Fruit fly (Drosophila melanogaster): ENCODE measurements around the gene CG8891.
A peak's percentile ranks its signal among the peaks of the same experiment; 100 is the strongest.

CG8891 gene

dm6 chr2L:4979138-4979537, at the start of gene CG8891:
TSS of gene CG8891 (minus strand) at chr2L:4979379.
- no peak for TF ChIP-seq Hr78 (GFP tag; optimal IDR thresholded peaks at IDR 0.05)
- TF ChIP-seq HLH106 (tag; optimal IDR thresholded peaks at IDR 0.05): no peak
- no peak for TF ChIP-seq Myc (optimal IDR thresholded peaks at IDR 0.05)
- TF ChIP-seq CG32264 (GFP tag; optimal IDR thresholded peaks at IDR 0.05): no peak
- TF ChIP-seq fru (GFP tag; optimal IDR thresholded peaks at IDR 0.05): no peak
- TF ChIP-seq h (GFP tag; optimal IDR thresholded peaks at IDR 0.05): no peak
- no peak for TF ChIP-seq sv (GFP tag; optimal IDR thresholded peaks at IDR 0.05)
- TF ChIP-seq psq (GFP tag; optimal IDR thresholded peaks at IDR 0.05): no peak
- no peak for TF ChIP-seq brk (GFP tag; optimal IDR thresholded peaks at IDR 0.05)
- no peak for TF ChIP-seq rgr (GFP tag; optimal IDR thresholded peaks at IDR 0.05)
- no peak for TF ChIP-seq dl (GFP tag; optimal IDR thresholded peaks at IDR 0.05; ENCODE audit: insufficient read depth in 1 of 2, partially characterized antibody in 2 of 2)
- no peak for TF ChIP-seq br (GFP tag; optimal IDR thresholded peaks at IDR 0.05)
- no peak for TF ChIP-seq N (GFP tag; optimal IDR thresholded peaks at IDR 0.05)
- TF ChIP-seq dsf (GFP tag; optimal IDR thresholded peaks at IDR 0.05; ENCODE audit: borderline replicate concordance): no peak
- TF ChIP-seq Dif (GFP tag; optimal IDR thresholded peaks at IDR 0.05; ENCODE audit: partially characterized antibody): no peak
- TF ChIP-seq woc (GFP tag; optimal IDR thresholded peaks at IDR 0.05): no peak
- no peak for TF ChIP-seq Hnf4 (GFP tag; optimal IDR thresholded peaks at IDR 0.05)
- no peak for TF ChIP-seq lola (GFP tag; optimal IDR thresholded peaks at IDR 0.05)
- TF ChIP-seq GATAd (GFP tag; optimal IDR thresholded peaks at IDR 0.05): no peak

dm6 chr2L:5028091-5028490, 48.9 kb upstream of the CG8891 start, which contains the start of gene vkg:
TSS of gene vkg (minus strand) at chr2L:5028191.
- TF ChIP-seq ey (GFP tag; optimal IDR thresholded peaks at IDR 0.05): no peak
- no peak for TF ChIP-seq Dif (GFP tag; optimal IDR thresholded peaks at IDR 0.05; ENCODE audit: partially characterized antibody)
- TF ChIP-seq Jra (GFP tag; optimal IDR thresholded peaks at IDR 0.05): no peak
- TF ChIP-seq dmrt93B (GFP tag; optimal IDR thresholded peaks at IDR 0.05): no peak
- TF ChIP-seq brk (GFP tag; optimal IDR thresholded peaks at IDR 0.05): no peak
- no peak for TF ChIP-seq woc (GFP tag; optimal IDR thresholded peaks at IDR 0.05)
- no peak for TF ChIP-seq HLH106 (tag; optimal IDR thresholded peaks at IDR 0.05)
- TF ChIP-seq rgr (GFP tag; optimal IDR thresholded peaks at IDR 0.05): no peak
- TF ChIP-seq pan (optimal IDR thresholded peaks at IDR 0.05): no peak
- TF ChIP-seq Hnf4 (GFP tag; optimal IDR thresholded peaks at IDR 0.05): no peak
- TF ChIP-seq Vsx2 (GFP tag; optimal IDR thresholded peaks at IDR 0.05; ENCODE audit: partially characterized antibody): no peak
- TF ChIP-seq CG9705 (GFP tag; optimal IDR thresholded peaks at IDR 0.05): no peak
- TF ChIP-seq Hr78 (GFP tag; optimal IDR thresholded peaks at IDR 0.05): no peak
- TF ChIP-seq Mio (GFP tag; optimal IDR thresholded peaks at IDR 0.05): no peak
- no peak for TF ChIP-seq GATAd (GFP tag; optimal IDR thresholded peaks at IDR 0.05)

DNA sequence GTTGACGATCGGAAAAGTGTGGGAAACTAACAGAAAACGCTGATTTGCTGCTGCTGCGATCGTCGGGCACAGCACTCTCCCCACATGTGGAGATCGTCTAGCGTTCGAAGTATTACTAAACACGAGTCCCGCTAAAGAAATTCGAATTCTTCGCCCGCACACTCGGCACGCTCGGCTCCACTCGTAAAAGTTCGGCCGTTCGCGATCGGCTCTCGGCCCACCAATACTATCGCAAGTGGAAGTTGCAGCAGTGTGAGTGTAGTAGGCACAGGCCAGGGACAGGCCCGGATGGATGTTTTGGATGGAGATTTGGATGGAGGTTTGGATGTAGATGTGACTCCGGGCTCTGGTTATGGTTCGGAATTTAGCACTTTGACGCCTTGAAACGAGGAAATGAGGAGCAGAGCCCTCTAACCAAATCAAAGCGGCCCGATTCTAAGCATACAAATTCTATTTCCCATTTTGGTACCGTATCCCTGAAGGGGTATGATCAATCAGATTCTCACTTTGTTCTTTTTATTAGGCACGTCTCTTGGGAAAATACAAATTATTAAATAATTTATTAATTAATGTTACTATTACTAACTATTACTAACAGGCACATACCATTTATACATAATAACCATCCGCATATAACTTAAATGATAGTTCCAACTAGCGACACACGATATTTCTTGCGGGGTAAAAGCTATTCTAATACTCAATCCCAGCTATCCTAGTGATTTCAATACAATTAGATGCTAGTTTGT, 48.3 kb upstream of the CG8891 start:
- no peak for TF ChIP-seq Rel (GFP tag; optimal IDR thresholded peaks at IDR 0.05)
- TF ChIP-seq Rel (tag; optimal IDR thresholded peaks at IDR 0.05): peak; percentile 10
- TF ChIP-seq br (GFP tag; optimal IDR thresholded peaks at IDR 0.05): no peak

DNA sequence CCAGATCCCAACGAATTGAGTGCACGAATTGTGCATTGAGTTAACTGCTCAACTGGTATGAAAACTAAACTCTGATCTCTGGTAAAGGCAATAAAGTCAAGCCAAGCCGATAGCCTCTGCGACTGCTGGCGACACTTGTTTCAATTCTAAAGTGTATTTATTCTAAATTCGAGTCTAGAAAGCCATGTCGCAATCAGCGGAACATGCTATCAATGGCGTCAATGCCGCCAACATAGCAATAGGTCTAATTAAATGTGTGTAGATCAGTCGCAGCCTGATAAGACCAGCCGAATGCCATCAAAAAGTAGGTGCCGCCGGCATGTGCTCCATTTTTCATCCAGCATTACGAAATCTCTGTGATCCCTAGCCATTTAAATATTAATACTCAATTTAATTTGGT, 46.4 kb upstream of the CG8891 start:
- TF ChIP-seq Rel (GFP tag; optimal IDR thresholded peaks at IDR 0.05) (no peak), Rel (tag; optimal IDR thresholded peaks at IDR 0.05) (no peak), CrebA (GFP tag; optimal IDR thresholded peaks at IDR 0.05; ENCODE audit: borderline replicate concordance) (no peak), Dif (GFP tag; optimal IDR thresholded peaks at IDR 0.05; ENCODE audit: partially characterized antibody) (no peak), usp (GFP tag; optimal IDR thresholded peaks at IDR 0.05) (no peak), psq (GFP tag; optimal IDR thresholded peaks at IDR 0.05) (no peak), Hr78 (GFP tag; optimal IDR thresholded peaks at IDR 0.05) (no peak), Abd-B (GFP tag; optimal IDR thresholded peaks at IDR 0.05) (no peak), brk (GFP tag; optimal IDR thresholded peaks at IDR 0.05) (no peak), CG9705 (GFP tag; optimal IDR thresholded peaks at IDR 0.05) (no peak), fru (GFP tag; optimal IDR thresholded peaks at IDR 0.05) (no peak), dsf (GFP tag; optimal IDR thresholded peaks at IDR 0.05; ENCODE audit: borderline replicate concordance) (no peak), N (GFP tag; optimal IDR thresholded peaks at IDR 0.05) (no peak), Jra (GFP tag; optimal IDR thresholded peaks at IDR 0.05) (no peak), Myc (optimal IDR thresholded peaks at IDR 0.05) (no peak)

- TF ChIP-seq ey (GFP tag; optimal IDR thresholded peaks at IDR 0.05) (no peak), foxo (GFP tag; optimal IDR thresholded peaks at IDR 0.05) (no peak), dl (GFP tag; optimal IDR thresholded peaks at IDR 0.05; ENCODE audit: insufficient read depth in 1 of 2, partially characterized antibody in 2 of 2) (no peak), sv (GFP tag; optimal IDR thresholded peaks at IDR 0.05) (no peak), rgr (GFP tag; optimal IDR thresholded peaks at IDR 0.05) (no peak), dmrt93B (GFP tag; optimal IDR thresholded peaks at IDR 0.05) (no peak), Abd-B (GFP tag; optimal IDR thresholded peaks at IDR 0.05) (no peak), Vsx2 (GFP tag; optimal IDR thresholded peaks at IDR 0.05; ENCODE audit: partially characterized antibody) (no peak), jim (GFP tag; optimal IDR thresholded peaks at IDR 0.05) (no peak), Hr83 (GFP tag; optimal IDR thresholded peaks at IDR 0.05; ENCODE audit: poor library complexity, severe bottlenecking) (no peak), Hr78 (GFP tag; optimal IDR thresholded peaks at IDR 0.05) (no peak), woc (GFP tag; optimal IDR thresholded peaks at IDR 0.05) (no peak), CG9705 (GFP tag; optimal IDR thresholded peaks at IDR 0.05) (no peak), brk (GFP tag; optimal IDR thresholded peaks at IDR 0.05) (no peak)
Measured at dm6 chr2L:5022602-5023001, 43.4 kb upstream of the CG8891 start.
